Fruit fly (Drosophila melanogaster) whole organism, pupa: ENCODE results near the gene rdog.

Experiments used
- CG10348 ChIP-seq: fragments of 200-800 bp; sonication (Bioruptor generic); IDR thresholded peaks from 2 replicates; pipeline ENCODE4 v1.3.6; 2022; ENCODE audit warnings: missing biosample characterization, missing genetic modification characterization
- CG12605 ChIP-seq: fragments of 200-800 bp; sonication (Bioruptor generic); IDR thresholded peaks from 2 replicates; pipeline ENCODE4 v1.3.6; 2022; ENCODE audit warnings: missing biosample characterization, missing genetic modification characterization
- CG13204 ChIP-seq: fragments of 200-800 bp; sonication (Bioruptor generic); optimal IDR thresholded peaks from 2 replicates; lab custom pipeline; 2018; ENCODE audit warnings: missing biosample characterization, mild to moderate bottlenecking, missing genetic modification characterization, moderate library complexity
- CG14655 ChIP-seq: fragments of 200-800 bp; sonication (Bioruptor generic); optimal IDR thresholded peaks from 3 replicates; lab custom pipeline; 2017; ENCODE audit warnings: mild to moderate bottlenecking, missing biosample characterization, missing genetic modification reagents, missing genetic modification characterization
- CG9948 ChIP-seq: fragments of 200-800 bp; sonication (Bioruptor generic); optimal IDR thresholded peaks from 2 replicates; lab custom pipeline; 2018; ENCODE audit warnings: missing biosample characterization, mild to moderate bottlenecking, missing genetic modification characterization, moderate library complexity
- D1 ChIP-seq: fragments of 200-800 bp; sonication (Bioruptor generic); optimal IDR thresholded peaks from 2 replicates; lab custom pipeline; 2018; ENCODE audit warnings: missing biosample characterization, mild to moderate bottlenecking, missing genetic modification characterization, moderate library complexity
- Ets98B ChIP-seq: fragments of 200-800 bp; sonication (Bioruptor generic); IDR thresholded peaks from 2 replicates; pipeline ENCODE4 v1.3.6; 2022; ENCODE audit warnings: missing biosample characterization, missing genetic modification characterization
- Pif1A ChIP-seq: fragments of 200-800 bp; sonication (Bioruptor generic); optimal IDR thresholded peaks from 3 replicates; lab custom pipeline; 2016; ENCODE audit warnings: missing biosample characterization, missing genetic modification characterization
- Pif1B ChIP-seq: fragments of 200-800 bp; sonication (Bioruptor generic); optimal IDR thresholded peaks from 3 replicates; lab custom pipeline; 2016; ENCODE audit warnings: missing biosample characterization, missing genetic modification characterization
- Snoo ChIP-seq: fragments of 200-800 bp; sonication (Bioruptor generic); optimal IDR thresholded peaks from 3 replicates; lab custom pipeline; 2017; ENCODE audit warnings: missing biosample characterization, mild to moderate bottlenecking, missing genetic modification characterization, inconsistent platforms
- fd96Ca ChIP-seq: fragments of 200-800 bp; sonication (Bioruptor generic); IDR thresholded peaks from 3 replicates; pipeline ENCODE4 v1.3.6; 2022; ENCODE audit warnings: missing biosample characterization, missing genetic modification characterization
- gl ChIP-seq: fragments of 200-800 bp; sonication (Bioruptor generic); optimal IDR thresholded peaks from 2 replicates; lab custom pipeline; 2018; ENCODE audit warnings: missing biosample characterization, mild to moderate bottlenecking, missing genetic modification characterization
- rn ChIP-seq: fragments of 200-800 bp; sonication (Bioruptor generic); IDR thresholded peaks from 2 replicates; pipeline ENCODE4 v1.3.6; 2022; ENCODE audit warnings: missing biosample characterization, missing genetic modification characterization

dm6 chr3R:29199807-29200693 lies 42.1 kb downstream of the rdog start, which contains the start of gene CG11899:
- TF ChIP-seq Pif1A (GFP tag; lab: Kevin White, UChicago) (peak; percentile 73), CG14655 (GFP tag; lab: Kevin White, UChicago) (peak; percentile 78), CG10348 (GFP tag; lab: Robert Waterston, UW) (no peak), fd96Ca (GFP tag; lab: Robert Waterston, UW) (peak; percentile 88), CG9948 (tag; lab: Kevin White, UChicago) (peak; percentile 43), CG12605 (GFP tag; lab: Robert Waterston, UW) (peak; percentile 68), Pif1B (peak; percentile 82), Ets98B (GFP tag; lab: Robert Waterston, UW) (peak; percentile 88), D1 (tag; lab: Kevin White, UChicago) (no peak), Snoo (tag; lab: Kevin White, UChicago) (peak; percentile 77), rn (GFP tag; lab: Robert Waterston, UW) (peak; percentile 59; the same call in 1 of the 2 replicates), CG13204 (GFP tag; lab: Kevin White, UChicago) (peak; percentile 83), gl (tag; lab: Kevin White, UChicago) (peak; percentile 80)
